Fruit fly (Drosophila melanogaster) whole organism, embryonic: ENCODE measurements around the gene CG12224.

Experiments
- CG13296 ChIP-seq: fragments of 200-800 bp; sonication (Bioruptor generic); optimal IDR thresholded peaks from 3 replicates; lab custom pipeline; 2018; ENCODE audit warnings: missing biosample characterization, mild to moderate bottlenecking, missing genetic modification characterization
- CG16779 ChIP-seq: fragments of 200-800 bp; sonication (Bioruptor generic); IDR thresholded peaks from 2 replicates; pipeline ENCODE4 v1.3.6; 2022; ENCODE audit warnings: missing biosample characterization, missing genetic modification characterization
- CG2875 ChIP-seq: fragments of 200-800 bp; sonication (Bioruptor generic); optimal IDR thresholded peaks from 2 replicates; lab custom pipeline; 2017; ENCODE audit warnings: missing biosample characterization, mild to moderate bottlenecking, missing genetic modification characterization, missing genetic modification reagents
- CG30403 ChIP-seq: fragments of 200-800 bp; sonication (Bioruptor generic); optimal IDR thresholded peaks from 3 replicates; lab custom pipeline; 2016; ENCODE audit warnings: missing biosample characterization, missing genetic modification characterization
- Dad ChIP-seq: fragments of 200-800 bp; sonication (Bioruptor generic); optimal IDR thresholded peaks from 3 replicates; lab custom pipeline; 2016; ENCODE audit warnings: missing biosample characterization, missing genetic modification characterization
- Dip3 ChIP-seq: fragments of 200-800 bp; sonication (Bioruptor generic); optimal IDR thresholded peaks from 3 replicates; lab custom pipeline; 2016; ENCODE audit warnings: missing biosample characterization, missing genetic modification characterization
- Mes4 ChIP-seq: fragments of 200-800 bp; sonication (Bioruptor generic); optimal IDR thresholded peaks from 2 replicates; lab custom pipeline; 2016; ENCODE audit warnings: missing biosample characterization, missing genetic modification characterization
- chn ChIP-seq: fragments of 200-800 bp; sonication (Bioruptor generic); optimal IDR thresholded peaks from 2 replicates; lab custom pipeline; 2016; ENCODE audit warnings: missing biosample characterization, missing genetic modification characterization
- gce ChIP-seq: fragments of 200-800 bp; sonication (Bioruptor generic); IDR thresholded peaks from 3 replicates; pipeline ENCODE4 v1.3.6; 2022; ENCODE audit warnings: missing biosample characterization, missing genetic modification characterization
- maf-S ChIP-seq: fragments of 200-800 bp; sonication (Bioruptor generic); optimal IDR thresholded peaks from 2 replicates; lab custom pipeline; 2016; ENCODE audit warnings: missing biosample characterization, missing genetic modification characterization
- nerfin-2 ChIP-seq: fragments of 200-800 bp; sonication (Bioruptor generic); IDR thresholded peaks from 2 replicates; pipeline ENCODE4 v1.3.6; 2022; ENCODE audit warnings: missing biosample characterization, missing genetic modification characterization; ENCODE audit not compliant: partially characterized antibody
- tin ChIP-seq: fragments of 200-800 bp; sonication (Bioruptor generic); optimal IDR thresholded peaks from 3 replicates; lab custom pipeline; 2016; ENCODE audit warnings: missing biosample characterization, missing genetic modification characterization

DNA sequence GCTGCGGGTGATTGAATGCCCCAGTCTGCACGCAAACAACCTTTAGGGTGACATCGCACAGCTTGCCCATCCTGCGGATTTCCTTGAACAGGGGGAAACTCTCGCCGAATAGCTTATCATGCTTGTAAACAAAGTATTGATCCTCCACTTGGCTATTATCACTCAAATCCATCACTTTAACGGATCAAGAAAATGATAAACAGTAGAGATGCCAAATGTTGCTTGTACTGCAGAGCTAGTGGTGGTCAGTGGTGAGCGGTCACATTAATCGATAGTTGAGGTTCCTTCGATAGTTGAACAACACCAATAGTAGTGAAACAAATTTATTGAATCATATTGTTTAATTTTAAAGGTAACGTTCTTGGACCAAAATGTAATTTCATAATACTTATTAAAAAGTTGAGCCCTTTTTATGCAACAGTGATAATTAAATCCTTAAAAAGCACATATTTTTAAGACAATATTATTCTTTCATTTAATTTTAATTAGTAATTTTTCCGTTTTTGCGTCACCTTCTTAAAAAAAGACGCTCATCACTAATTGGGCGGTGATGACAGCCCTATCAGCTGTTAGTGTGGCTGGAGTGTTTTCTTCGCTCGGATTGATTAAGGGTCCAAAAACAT is 28.5 kb upstream of the CG12224 start, which contains the start of the genes KLHL18 and GCC185:
- TF ChIP-seq CG16779 (GFP tag; lab: Robert Waterston, UW) = no peak
- peak; percentile 58 for TF ChIP-seq chn (GFP tag; lab: Kevin White, UChicago)
- TF ChIP-seq tin = peak; percentile 83
- TF ChIP-seq Dad (GFP tag; lab: Kevin White, UChicago) = no peak
- TF ChIP-seq gce = no peak
- no peak for TF ChIP-seq CG2875 (GFP tag; lab: Kevin White, UChicago)
- TF ChIP-seq maf-S = peak; percentile 62
- peak; percentile 57 for TF ChIP-seq nerfin-2 (GFP tag; lab: Robert Waterston, UW)
- peak; percentile 66 for TF ChIP-seq Dip3
- TF ChIP-seq Mes4 (GFP tag; lab: Kevin White, UChicago) = no peak
- TF ChIP-seq CG13296 (GFP tag; lab: Kevin White, UChicago) = no peak
- peak; percentile 93 for TF ChIP-seq CG30403 (GFP tag; lab: Kevin White, UChicago)
